Worm (Caenorhabditis elegans) whole organism, L4/young adult: Measurements from ENCODE around the gene npp-5.

ENCODE experiments used
- W03F9.2 ChIP-seq: fragments of 150-350 bp; optimal IDR thresholded peaks from 2 replicates; lab custom pipeline; 2014; ENCODE audit warnings: missing biosample characterization, missing genetic modification characterization
- dao-5 ChIP-seq: sonication (generic microtip); optimal IDR thresholded peaks from 2 replicates; lab custom pipeline; 2016; ENCODE audit warnings: missing genotype, missing genetic modification characterization, moderate library complexity, missing compliant biosample characterization
- him-1 ChIP-seq: sonication (generic microtip); optimal IDR thresholded peaks from 2 replicates; lab custom pipeline; 2016; ENCODE audit warnings: missing genotype, missing genetic modification reagents, missing genetic modification characterization, missing compliant biosample characterization

Gene npp-5

DNA sequence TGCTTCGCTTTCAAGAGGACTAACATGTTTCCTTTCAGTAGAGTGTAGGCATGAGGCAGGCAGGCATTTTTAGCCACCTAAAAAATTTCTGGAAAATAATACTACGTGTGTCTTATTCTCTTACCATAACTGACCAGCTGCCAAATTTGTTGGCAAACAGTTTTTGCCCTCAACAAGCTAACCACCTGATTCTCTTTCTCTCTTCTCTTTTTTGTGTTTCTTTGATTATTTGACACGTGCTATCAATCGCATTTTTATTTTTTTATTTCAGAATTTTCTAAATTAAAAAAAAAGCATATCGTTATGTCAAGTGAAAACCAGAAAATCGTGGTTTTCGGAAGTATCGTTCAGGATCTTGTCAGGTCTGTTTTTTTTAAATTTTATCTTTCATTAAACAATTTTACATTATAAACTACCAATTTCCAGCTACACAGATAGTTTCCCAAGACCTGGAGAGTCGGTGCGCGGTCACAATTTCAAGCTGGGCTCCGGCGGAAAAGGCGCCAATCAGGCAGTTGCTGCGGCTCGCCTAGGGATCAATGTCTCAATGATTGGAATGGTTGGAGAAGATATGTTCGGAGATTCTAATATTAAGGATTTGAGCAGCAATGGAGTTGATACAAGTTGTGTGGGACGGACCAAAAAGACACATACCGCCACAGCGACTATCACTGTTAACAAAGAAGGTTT is 12.6 kb upstream of the npp-5 start, which contains the start of gene F07A11.5:
TSS of gene F07A11.5 (plus strand) at position 267 of the 690 bp plus-strand sequence.
- TF ChIP-seq dao-5 (no peak), W03F9.2 (tag; lab: Kevin White, UChicago) (no peak), him-1 (tag; lab: Kevin White, UChicago) (no peak)

DNA sequence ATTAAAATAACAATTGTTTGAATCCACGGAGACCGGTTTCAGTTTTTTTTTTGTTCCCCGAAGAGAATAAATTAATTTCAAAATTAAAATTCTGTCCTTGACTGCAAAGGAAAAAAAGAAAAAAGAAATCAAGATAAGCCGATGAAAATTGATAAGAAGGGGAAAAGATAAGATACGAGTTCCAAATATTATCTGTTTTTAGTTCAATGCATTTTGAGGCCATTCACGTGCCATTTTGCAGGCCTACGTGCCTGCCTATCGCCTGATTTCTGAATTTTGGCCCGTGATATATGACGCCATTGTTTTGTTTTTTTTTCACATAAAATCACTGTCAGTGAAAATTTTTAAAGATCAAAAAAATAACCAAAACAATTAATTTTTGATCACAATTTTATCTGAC is 11.9 kb upstream of the npp-5 start:
- no peak for TF ChIP-seq dao-5
- no peak for TF ChIP-seq W03F9.2 (tag; lab: Kevin White, UChicago)

DNA sequence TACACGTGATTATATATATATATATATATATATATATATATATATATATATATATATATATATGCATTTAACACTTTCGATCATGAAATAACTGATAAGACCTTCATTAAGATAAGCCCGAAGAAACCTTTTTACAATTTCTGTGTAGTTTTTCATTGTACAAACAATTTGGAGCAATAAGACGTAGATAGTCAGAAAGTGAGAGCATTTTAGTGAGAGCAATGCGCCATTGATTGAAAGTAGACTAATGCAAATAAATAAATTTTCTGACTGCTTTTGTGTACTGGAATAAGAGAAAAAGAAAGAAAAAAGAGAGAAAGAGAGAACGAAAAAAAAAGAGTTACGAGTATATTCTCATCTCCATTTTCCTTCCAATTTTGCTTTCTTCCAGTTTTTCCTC is 5.0 kb upstream of the npp-5 start:
- TF ChIP-seq dao-5, result no peak
- TF ChIP-seq him-1 (tag; lab: Kevin White, UChicago), result no peak
- TF ChIP-seq W03F9.2 (tag; lab: Kevin White, UChicago), result no peak

DNA sequence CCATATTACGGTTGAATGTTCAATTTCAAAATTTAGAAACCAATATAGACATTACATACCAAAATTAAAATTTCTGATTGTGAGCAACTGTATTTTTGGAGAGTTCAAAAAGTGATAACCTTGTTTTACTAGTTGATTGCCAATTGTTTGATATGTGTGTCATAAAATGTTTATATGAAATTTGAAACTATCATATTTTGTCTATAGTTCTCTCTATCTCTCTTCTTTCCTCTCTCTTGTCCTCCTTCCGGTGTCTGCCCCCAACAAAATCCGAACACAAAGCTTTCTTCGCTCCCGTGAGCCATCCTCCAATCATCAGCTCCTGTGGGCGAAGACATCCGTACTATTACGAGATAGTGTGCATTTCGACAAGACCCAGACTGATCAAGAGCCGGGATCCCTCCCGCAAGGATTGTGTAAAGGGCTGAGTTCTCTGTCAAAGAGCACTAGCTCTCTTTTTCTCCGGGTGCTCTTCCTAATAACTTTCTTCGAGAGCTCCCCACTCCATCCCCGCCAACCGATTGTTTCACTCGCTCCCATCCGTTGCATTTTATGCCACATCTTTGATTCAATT is 2.9 kb upstream of the npp-5 start:
- TF ChIP-seq W03F9.2 (tag; lab: Kevin White, UChicago), result no peak
- TF ChIP-seq him-1 (tag; lab: Kevin White, UChicago), result no peak
- no peak for TF ChIP-seq dao-5

DNA sequence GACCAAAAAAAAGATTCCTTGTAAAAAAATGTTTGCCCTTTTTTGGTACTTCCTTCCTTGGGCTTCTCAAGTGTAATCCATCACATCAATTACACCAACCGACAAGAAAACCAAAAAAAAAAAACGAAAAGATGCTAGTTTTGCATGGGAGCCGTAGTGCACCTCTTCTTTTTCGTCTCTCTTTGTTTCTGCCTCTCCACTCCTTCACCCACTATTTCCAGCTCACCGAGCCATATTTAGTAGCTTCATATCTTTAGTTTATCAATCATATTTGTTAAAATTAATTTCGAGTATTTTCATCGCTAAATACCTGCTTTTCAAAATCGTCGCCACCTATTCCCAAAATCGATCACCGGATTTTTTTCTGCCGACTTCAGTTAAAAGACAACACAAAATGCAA is 1.1 kb upstream of the npp-5 start, which contains the start of gene F07A11.4:
TSS of gene F07A11.4 (plus strand) at position 301 of the 400 bp plus-strand sequence.
- no peak for TF ChIP-seq dao-5
- no peak for TF ChIP-seq W03F9.2 (tag; lab: Kevin White, UChicago)
- TF ChIP-seq him-1 (tag; lab: Kevin White, UChicago), result no peak

DNA sequence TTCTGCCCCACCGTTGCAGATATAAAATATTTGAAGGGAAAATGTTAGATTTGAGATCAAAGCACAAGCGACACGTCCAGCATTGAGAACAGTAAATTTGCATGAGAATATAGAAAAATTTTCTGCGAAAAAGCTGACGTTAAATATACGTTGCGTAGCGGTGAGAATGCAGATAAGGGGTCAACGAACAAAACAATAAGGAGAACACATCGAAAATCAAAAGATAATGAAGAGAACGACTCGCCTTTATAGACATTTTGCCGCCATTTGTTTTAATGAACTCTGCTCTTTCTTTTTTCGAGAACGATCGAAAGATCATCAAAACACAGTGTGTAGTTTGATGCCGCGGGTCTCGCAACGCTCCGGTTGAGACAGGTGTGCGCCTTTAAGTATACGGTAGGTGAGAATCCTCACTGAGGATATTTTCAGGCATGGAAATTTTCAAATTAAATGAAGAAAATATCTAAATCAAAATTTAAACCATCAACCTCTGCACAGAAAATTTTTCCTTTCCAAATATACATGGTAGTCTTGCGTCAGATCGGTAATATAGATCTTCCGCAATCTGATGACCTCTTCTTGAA is 3.4 kb downstream of the npp-5 start:
- TF ChIP-seq W03F9.2 (tag; lab: Kevin White, UChicago) (no peak), dao-5 (no peak), him-1 (tag; lab: Kevin White, UChicago) (no peak)

DNA sequence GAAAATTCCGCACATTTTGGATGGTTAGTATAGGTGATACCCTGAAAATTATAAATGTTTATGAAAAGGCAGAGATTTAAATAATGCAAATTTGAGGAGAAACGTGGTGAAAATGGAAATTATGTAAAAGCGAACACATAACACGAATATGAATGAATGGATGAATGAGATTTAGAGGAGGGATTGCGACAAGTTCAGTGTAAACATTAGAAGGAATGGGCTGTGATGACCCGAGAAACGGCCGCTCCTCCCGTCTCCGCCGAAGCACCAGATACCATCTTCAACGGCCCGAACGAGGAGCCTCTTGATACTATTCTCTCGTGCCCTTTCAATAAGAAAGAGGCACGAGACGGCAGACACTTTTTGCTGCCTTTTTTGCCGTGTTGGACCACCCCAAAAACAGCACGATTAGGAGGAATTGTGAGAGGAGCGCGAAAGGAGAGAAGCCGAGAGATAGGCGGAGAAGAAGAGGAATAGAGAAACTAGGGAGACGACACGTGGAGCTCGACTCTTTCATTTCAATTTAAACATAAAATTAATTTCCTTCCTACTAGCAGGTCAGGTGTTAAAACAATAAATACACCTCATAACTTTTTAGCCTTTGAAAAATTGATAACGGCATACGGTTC is 4.1 kb downstream of the npp-5 start, which contains the start of gene gfat-1:
TSS of gene gfat-1 (minus strand) at position 51 of the 629 bp plus-strand sequence.
- no peak for TF ChIP-seq him-1 (tag; lab: Kevin White, UChicago)
- TF ChIP-seq W03F9.2 (tag; lab: Kevin White, UChicago), result no peak
- TF ChIP-seq dao-5, result no peak

DNA sequence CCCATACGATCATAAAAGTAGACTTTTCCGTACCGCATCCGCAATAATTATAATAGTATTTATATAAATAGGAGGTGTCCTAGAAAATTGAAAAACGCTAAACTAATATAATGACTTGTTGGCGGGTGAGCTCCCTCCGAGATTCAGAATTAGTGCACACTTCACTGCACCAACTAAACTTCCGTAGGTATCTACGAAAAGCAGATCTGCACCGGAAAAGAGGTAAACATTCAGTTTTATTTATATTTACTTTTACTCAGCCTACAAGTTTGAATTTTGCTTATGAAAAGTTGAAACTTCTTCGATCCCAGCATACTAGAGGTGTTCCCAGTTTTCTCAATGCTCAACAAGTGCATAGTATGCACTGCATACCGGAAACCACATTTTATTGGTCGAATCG is 7.6 kb downstream of the npp-5 start, which contains the start of gene F07A11.1:
TSS of gene F07A11.1 (minus strand) at position 101 of the 400 bp plus-strand sequence.
- TF ChIP-seq him-1 (tag; lab: Kevin White, UChicago) (no peak), W03F9.2 (tag; lab: Kevin White, UChicago) (no peak), dao-5 (no peak)

DNA sequence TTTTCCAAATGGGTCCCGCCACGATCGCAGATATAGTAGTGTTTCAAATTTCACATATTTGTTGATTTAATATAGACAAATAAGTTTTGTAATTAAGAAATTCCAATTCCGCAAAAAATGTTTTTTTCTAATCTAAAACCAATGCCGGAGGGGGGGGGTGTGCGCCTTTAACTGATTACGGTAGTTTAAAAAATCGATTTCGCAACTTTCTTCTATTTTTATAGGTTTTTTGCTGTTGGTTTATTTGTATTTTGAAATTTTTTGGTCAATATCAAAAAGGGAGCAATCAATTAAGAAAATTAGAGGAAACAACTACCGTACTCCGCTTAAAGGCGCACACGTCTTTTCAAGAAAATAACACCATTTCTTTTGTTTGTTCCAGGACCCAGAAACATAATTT is 8.1 kb downstream of the npp-5 start:
- TF ChIP-seq him-1 (tag; lab: Kevin White, UChicago), result no peak
- TF ChIP-seq W03F9.2 (tag; lab: Kevin White, UChicago), result no peak

DNA sequence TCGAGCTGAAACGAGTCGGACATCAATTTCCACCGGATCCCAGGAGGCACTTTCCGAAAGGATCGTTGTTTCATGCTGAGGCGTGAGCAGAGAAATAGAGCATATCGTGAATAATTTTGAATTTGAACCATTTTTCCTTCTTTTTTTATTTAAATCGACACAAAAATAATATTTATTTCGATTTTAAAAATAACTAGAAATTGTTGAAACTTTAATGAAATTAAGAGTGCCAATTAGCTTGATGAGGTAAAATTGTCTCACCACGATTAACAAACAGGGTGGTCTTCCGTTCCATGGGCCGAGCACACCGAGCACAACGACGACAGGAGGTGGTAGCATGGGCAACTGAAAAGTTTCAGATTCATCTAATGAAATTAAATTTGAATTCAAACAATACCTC is 11.3 kb downstream of the npp-5 start:
- TF ChIP-seq W03F9.2 (tag; lab: Kevin White, UChicago) (no peak), him-1 (tag; lab: Kevin White, UChicago) (no peak), dao-5 (no peak)

DNA sequence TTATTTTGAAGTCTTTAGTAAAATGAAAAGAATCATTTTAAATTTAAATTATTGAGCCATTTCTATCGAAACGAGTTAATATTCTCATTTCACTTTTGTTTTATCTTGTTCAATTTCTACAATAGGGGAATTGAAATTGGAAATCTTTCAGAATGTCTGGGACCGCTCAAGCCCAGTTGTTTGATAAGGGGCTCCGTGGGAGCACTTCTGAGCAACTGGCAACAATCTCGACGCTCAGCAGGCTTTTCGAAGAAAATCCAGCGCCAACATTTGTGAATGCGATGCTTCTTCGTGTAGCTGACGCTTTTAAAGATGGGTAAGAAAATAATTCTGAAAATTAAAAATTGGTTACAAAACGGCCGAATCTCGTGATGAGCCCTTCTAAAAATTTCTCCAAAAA is 16.9 kb downstream of the npp-5 start, which contains the start of gene ints-7:
TSS of gene ints-7 (plus strand) at position 152 of the 400 bp plus-strand sequence.
- no peak for TF ChIP-seq W03F9.2 (tag; lab: Kevin White, UChicago)
- TF ChIP-seq dao-5, result no peak

DNA sequence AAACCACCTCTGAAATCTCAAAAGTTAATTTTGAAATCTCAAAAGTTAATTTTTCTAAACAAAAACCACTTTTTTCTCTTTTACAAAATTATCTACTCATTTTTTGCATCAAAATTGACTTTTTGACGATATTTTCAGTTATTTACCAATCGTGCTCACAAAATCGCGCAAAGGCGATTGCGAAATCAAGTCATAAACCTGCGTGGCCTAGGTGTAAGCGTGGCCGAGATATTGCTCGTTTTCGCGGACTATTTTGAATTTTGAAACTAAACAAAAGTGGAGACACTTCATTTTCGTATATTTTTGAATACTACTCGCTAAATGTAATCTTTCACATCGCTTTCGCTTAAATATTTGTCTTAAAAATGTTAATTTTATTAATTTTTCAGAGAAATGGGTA is 21.3 kb downstream of the npp-5 start, which contains the start of gene smc-6:
TSS of gene smc-6 (plus strand) at position 390 of the 400 bp plus-strand sequence.
- TF ChIP-seq dao-5, result no peak
- no peak for TF ChIP-seq W03F9.2 (tag; lab: Kevin White, UChicago)
- TF ChIP-seq him-1 (tag; lab: Kevin White, UChicago), result no peak

DNA sequence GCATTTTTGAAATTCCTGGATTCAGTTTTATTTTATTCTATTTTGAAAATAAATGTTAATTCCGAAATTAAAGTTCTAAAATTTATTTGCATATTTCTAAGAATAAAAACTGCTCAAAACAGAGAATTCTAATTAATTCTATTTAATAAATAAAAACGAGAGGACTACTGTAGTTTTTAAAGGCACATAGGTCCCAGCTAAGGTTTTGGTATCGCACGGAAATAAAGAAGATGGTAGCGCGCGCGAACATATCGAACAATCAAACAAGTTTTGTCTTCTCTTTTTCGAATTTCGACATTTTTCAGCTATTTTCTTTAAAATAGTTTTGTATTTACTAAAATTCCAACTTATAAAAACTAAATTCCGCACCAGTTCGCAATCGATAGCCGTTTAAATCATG is 21.7 kb downstream of the npp-5 start:
- TF ChIP-seq W03F9.2 (tag; lab: Kevin White, UChicago), result no peak

DNA sequence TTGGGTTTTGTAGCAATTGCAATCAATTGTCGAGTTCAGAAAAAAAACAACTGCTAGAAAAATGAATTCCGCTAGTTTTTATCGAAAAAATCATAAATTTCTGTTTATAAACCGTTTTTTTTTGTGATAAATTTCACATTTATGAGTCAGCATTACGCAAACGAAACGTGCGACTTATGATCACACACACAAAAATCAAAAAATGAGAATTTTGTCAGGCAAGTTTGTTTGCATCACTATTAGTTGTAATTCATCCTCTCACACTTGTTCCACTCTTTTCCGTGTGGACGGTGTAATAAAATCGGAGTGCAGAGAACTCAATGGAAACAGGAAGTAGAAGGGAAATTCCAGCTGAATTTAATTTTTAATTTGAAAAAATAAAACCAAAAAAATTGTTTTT is 22.2 kb downstream of the npp-5 start, which contains the start of gene pcs-1:
TSS of gene pcs-1 (minus strand) at position 344 of the 400 bp plus-strand sequence.
- no peak for TF ChIP-seq W03F9.2 (tag; lab: Kevin White, UChicago)
- no peak for TF ChIP-seq dao-5
- no peak for TF ChIP-seq him-1 (tag; lab: Kevin White, UChicago)
